Fruit fly (Drosophila melanogaster) whole organism: ENCODE data around the gene robl37BC.

Experiments used
- CG8478 ChIP-seq: fragments of >200 bp; optimal IDR thresholded peaks from 2 replicates; lab custom pipeline; 2018; ENCODE audit warnings: inconsistent platforms
- Dll ChIP-seq: fragments of >200 bp; optimal IDR thresholded peaks from 2 replicates; lab custom pipeline; 2017
- EcR ChIP-seq, 2 experiments: fragments of >200 bp; optimal IDR thresholded peaks; 2 replicates each; lab custom pipeline; 2017; ENCODE audit warnings: missing biosample characterization in 2 of 2, missing genetic modification characterization in 2 of 2, missing genetic modification reagents in 2 of 2
- pan ChIP-seq: fragments of >200 bp; optimal IDR thresholded peaks from 2 replicates; lab custom pipeline; 2017
- psq ChIP-seq: fragments of >200 bp; optimal IDR thresholded peaks from 2 replicates; lab custom pipeline; 2017

DNA sequence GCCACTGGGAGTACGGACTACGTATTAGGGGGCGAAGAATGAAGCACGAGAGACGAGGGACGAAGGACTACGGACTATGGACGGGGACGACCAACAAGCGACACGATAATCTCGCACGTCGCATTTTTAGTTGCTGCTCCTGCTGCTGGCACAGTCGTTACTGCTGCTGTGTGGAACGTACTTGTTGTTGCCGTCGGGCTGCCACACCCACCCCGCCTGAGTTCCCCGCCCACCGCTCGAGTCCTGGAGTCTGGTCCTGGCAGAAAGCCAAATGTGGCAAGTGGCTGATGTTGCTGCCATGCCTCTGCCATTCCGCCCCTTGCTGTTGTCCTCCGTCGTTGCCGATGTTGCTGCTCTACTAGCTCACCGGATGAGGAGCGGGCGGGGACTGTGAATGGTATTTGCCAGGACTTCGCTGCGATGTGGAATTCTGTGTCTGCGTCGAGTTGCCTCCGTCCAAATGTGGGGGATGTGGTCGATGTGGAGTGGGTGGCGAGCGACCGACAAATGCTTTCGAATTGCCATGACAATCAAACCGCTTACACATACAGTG lies 2.2 kb downstream of the robl37BC start:
- TF ChIP-seq Dll (lab: Kevin White, UChicago): no peak
- no peak for TF ChIP-seq EcR (GFP tag; optimal IDR thresholded peaks at IDR 0.05; lab: Kevin White, UChicago)
- TF ChIP-seq pan (lab: Kevin White, UChicago): no peak
- no peak for TF ChIP-seq psq (lab: Kevin White, UChicago)
- no peak for TF ChIP-seq CG8478 (lab: Kevin White, UChicago)
